Worm (Caenorhabditis elegans): ENCODE measurements around the gene dhs-9.

DNA sequence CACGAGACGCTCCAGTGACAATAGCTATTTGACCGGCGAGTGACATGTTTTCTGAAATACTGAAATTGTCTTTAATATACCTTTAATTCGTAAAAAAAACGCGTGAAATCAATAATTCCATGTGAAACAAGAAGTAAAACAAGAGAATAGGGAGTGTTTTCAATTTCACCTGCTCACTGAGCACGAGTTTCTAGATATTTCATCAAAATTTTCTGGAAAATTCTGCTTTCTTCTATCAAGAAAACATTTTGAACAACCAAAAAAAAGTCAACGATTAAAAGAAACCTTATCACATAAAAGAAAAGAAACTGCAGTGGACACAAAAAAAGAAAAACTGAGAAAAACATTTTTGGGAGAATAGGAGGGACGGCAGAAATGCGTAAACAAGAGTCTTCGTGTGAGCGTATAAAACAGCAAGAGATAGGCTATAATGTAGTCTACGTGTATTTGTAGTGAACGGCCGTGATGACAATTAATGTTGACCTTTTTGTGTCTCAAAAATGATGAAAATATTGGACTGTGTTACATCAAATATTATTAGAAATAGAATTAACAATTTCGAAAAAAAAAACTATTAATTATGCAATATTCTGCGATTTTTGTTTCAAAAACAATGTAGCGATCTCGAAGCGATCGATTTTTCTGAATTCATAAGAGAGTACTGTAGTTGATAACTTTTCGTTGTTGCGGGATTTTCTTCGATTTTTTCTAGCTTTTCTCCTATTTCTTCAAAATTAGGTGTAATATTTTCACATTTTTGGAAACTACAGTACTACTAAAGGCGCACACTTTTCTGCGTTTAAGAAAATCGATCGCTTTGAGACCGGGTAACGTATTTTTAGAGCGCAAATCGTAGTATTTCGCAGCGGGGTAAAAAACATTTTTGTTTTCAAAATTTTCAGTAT lies at the start of gene dhs-9:
- TF ChIP-seq Y53G8AR.9 (GFP tag; conservative IDR thresholded peaks at IDR 0.05) = peak; percentile 62
- TF ChIP-seq somi-1 (GFP tag; optimal IDR thresholded peaks at IDR 0.05) = no peak
- TF ChIP-seq nfya-1 (tag; optimal IDR thresholded peaks at IDR 0.05; ENCODE audit: borderline replicate concordance, insufficient read depth) = no peak
- TF ChIP-seq Y95B8A.8 (GFP tag; IDR thresholded peaks at IDR 0.05) = no peak
- TF ChIP-seq C17E4.6 (GFP tag; IDR thresholded peaks at IDR 0.05) = no peak
